Fruit fly (Drosophila melanogaster) whole organism, embryonic: Measurements from ENCODE around the gene ova.
A peak's percentile ranks its signal among the peaks of the same experiment; 100 is the strongest.

ENCODE experiments used
- Atf-2 ChIP-seq: fragments of 200-800 bp; sonication (Bioruptor generic); optimal IDR thresholded peaks from 2 replicates; lab custom pipeline; 2016; ENCODE audit warnings: missing biosample characterization, missing genetic modification characterization
- B-H1 ChIP-seq: fragments of 200-800 bp; sonication (Bioruptor generic); IDR thresholded peaks from 3 replicates; pipeline ENCODE4 v1.3.6; 2022; ENCODE audit warnings: missing biosample characterization, missing genetic modification characterization
- B-H2 ChIP-seq: fragments of 200-800 bp; sonication (Bioruptor generic); optimal IDR thresholded peaks from 2 replicates; lab custom pipeline; 2018; ENCODE audit warnings: missing biosample characterization, mild to moderate bottlenecking, missing genetic modification characterization
- CG10267 ChIP-seq: fragments of 200-800 bp; sonication (Bioruptor generic); optimal IDR thresholded peaks from 2 replicates; lab custom pipeline; 2018; ENCODE audit warnings: missing biosample characterization, mild to moderate bottlenecking, missing genetic modification characterization, moderate library complexity
- CG10366 ChIP-seq: fragments of 200-800 bp; sonication (Bioruptor generic); IDR thresholded peaks from 2 replicates; pipeline ENCODE4 v1.3.6; 2022; ENCODE audit warnings: missing biosample characterization, missing genetic modification characterization
- CG11247 ChIP-seq: fragments of 200-800 bp; sonication (Bioruptor generic); IDR thresholded peaks from 2 replicates; pipeline ENCODE4 v1.3.6; 2022; ENCODE audit warnings: missing biosample characterization, missing genetic modification characterization
- CG12769 ChIP-seq: fragments of 200-800 bp; sonication (Bioruptor generic); optimal IDR thresholded peaks from 2 replicates; lab custom pipeline; 2019; ENCODE audit warnings: missing biosample characterization, mild to moderate bottlenecking, missing genetic modification characterization, moderate library complexity
- CG13287 ChIP-seq: fragments of 200-800 bp; sonication (Bioruptor generic); IDR thresholded peaks from 2 replicates; pipeline ENCODE4 v1.3.6; 2022; ENCODE audit warnings: missing biosample characterization, missing genetic modification characterization; ENCODE audit not compliant: partially characterized antibody
- CG16779 ChIP-seq: fragments of 200-800 bp; sonication (Bioruptor generic); IDR thresholded peaks from 2 replicates; pipeline ENCODE4 v1.3.6; 2022; ENCODE audit warnings: missing biosample characterization, missing genetic modification characterization
- CG17359 ChIP-seq: fragments of 200-800 bp; sonication (Bioruptor generic); optimal IDR thresholded peaks from 3 replicates; lab custom pipeline; 2018; ENCODE audit warnings: missing biosample characterization, mild to moderate bottlenecking, missing genetic modification characterization, moderate library complexity
- CG18262 ChIP-seq: fragments of 200-800 bp; optimal IDR thresholded peaks from 3 replicates; lab custom pipeline; 2019; ENCODE audit warnings: missing biosample characterization, mild to moderate bottlenecking, missing genetic modification characterization, moderate library complexity
- CG2129 ChIP-seq: fragments of 200-800 bp; sonication (Bioruptor generic); IDR thresholded peaks from 2 replicates; pipeline ENCODE4 v1.3.6; 2022; ENCODE audit warnings: missing biosample characterization, missing genetic modification characterization; ENCODE audit not compliant: partially characterized antibody
- CG32767 ChIP-seq: fragments of 200-800 bp; sonication (Bioruptor generic); IDR thresholded peaks from 2 replicates; pipeline ENCODE4 v1.3.6; 2022; ENCODE audit warnings: missing biosample characterization, missing genetic modification characterization
- CG43689 ChIP-seq: fragments of 200-800 bp; sonication (Bioruptor generic); IDR thresholded peaks from 2 replicates; pipeline ENCODE4 v1.3.6; 2022; ENCODE audit warnings: missing biosample characterization, missing genetic modification characterization
- CG4617 ChIP-seq: fragments of 200-800 bp; sonication (Bioruptor generic); optimal IDR thresholded peaks from 3 replicates; lab custom pipeline; 2016; ENCODE audit warnings: missing biosample characterization, missing genetic modification characterization, borderline replicate concordance
- CG4730 ChIP-seq: fragments of 200-800 bp; sonication (Bioruptor generic); IDR thresholded peaks from 2 replicates; pipeline ENCODE4 v1.3.6; 2022; ENCODE audit warnings: missing biosample characterization, missing genetic modification characterization
- CG5180 ChIP-seq: fragments of 200-800 bp; sonication (Bioruptor generic); optimal IDR thresholded peaks from 3 replicates; lab custom pipeline; 2017; ENCODE audit warnings: missing biosample characterization, missing genetic modification characterization, mild to moderate bottlenecking, moderate library complexity, missing genetic modification reagents
- CG6272 ChIP-seq: fragments of 200-800 bp; sonication (Bioruptor generic); IDR thresholded peaks from 2 replicates; pipeline ENCODE4 v1.3.6; 2022; ENCODE audit warnings: missing biosample characterization, missing genetic modification characterization
- CG8089 ChIP-seq: fragments of 200-800 bp; sonication (Bioruptor generic); optimal IDR thresholded peaks from 3 replicates; lab custom pipeline; 2016; ENCODE audit warnings: missing biosample characterization, missing genetic modification characterization
- CG9932 ChIP-seq: fragments of 200-800 bp; sonication (Bioruptor generic); IDR thresholded peaks from 2 replicates; pipeline ENCODE4 v1.3.6; 2022; ENCODE audit warnings: missing biosample characterization, missing genetic modification characterization
- Dbx ChIP-seq: fragments of 200-800 bp; sonication (Bioruptor generic); IDR thresholded peaks from 3 replicates; pipeline ENCODE4 v1.3.6; 2022; ENCODE audit warnings: missing biosample characterization, missing genetic modification characterization
- Deaf1 ChIP-seq: fragments of 200-800 bp; optimal IDR thresholded peaks from 3 replicates; lab custom pipeline; 2019; ENCODE audit warnings: missing biosample characterization, mild to moderate bottlenecking, missing genetic modification characterization, moderate library complexity
- Dip3 ChIP-seq: fragments of 200-800 bp; sonication (Bioruptor generic); optimal IDR thresholded peaks from 3 replicates; lab custom pipeline; 2016; ENCODE audit warnings: missing biosample characterization, missing genetic modification characterization
- Doc3 ChIP-seq: fragments of 200-800 bp; sonication (Bioruptor generic); IDR thresholded peaks from 3 replicates; pipeline ENCODE4 v1.3.6; 2022; ENCODE audit warnings: missing biosample characterization, missing genetic modification characterization; ENCODE audit not compliant: partially characterized antibody
- Kr ChIP-seq: fragments of 200-800 bp; sonication (Bioruptor generic); optimal IDR thresholded peaks from 2 replicates; lab custom pipeline; 2017; ENCODE audit warnings: missing biosample characterization, mild to moderate bottlenecking, missing genetic modification characterization
- MTF-1 ChIP-seq: fragments of 200-800 bp; sonication (Bioruptor generic); optimal IDR thresholded peaks from 2 replicates; lab custom pipeline; 2018; ENCODE audit warnings: missing biosample characterization, mild to moderate bottlenecking, missing genetic modification characterization, borderline replicate concordance
- NC2β ChIP-seq: fragments of 200-800 bp; sonication (Bioruptor generic); optimal IDR thresholded peaks from 2 replicates; lab custom pipeline; 2016; ENCODE audit warnings: missing biosample characterization, missing genetic modification characterization
- Ravus ChIP-seq: fragments of 200-800 bp; sonication (Bioruptor generic); IDR thresholded peaks from 2 replicates; pipeline ENCODE4 v1.3.6; 2022; ENCODE audit warnings: missing biosample characterization, missing genetic modification characterization
- bab2 ChIP-seq: fragments of 200-800 bp; sonication (Bioruptor generic); optimal IDR thresholded peaks from 2 replicates; lab custom pipeline; 2016; ENCODE audit warnings: missing biosample characterization, missing genetic modification characterization
- bowl ChIP-seq: fragments of 200-800 bp; sonication (Bioruptor generic); IDR thresholded peaks from 2 replicates; pipeline ENCODE4 v1.3.6; 2022; ENCODE audit warnings: missing biosample characterization, missing genetic modification characterization
- bsh ChIP-seq, 2 experiments: fragments of 200-800 bp; sonication (Bioruptor generic); optimal IDR thresholded peaks; 2 replicates each; lab custom pipeline; 2017 to 2018; ENCODE audit warnings: mild to moderate bottlenecking in 2 of 2, missing biosample characterization in 2 of 2, missing genetic modification characterization in 2 of 2, moderate library complexity in 1 of 2
- cad ChIP-seq: fragments of >200 bp; optimal IDR thresholded peaks from 2 replicates; lab custom pipeline; 2017; ENCODE audit warnings: missing biosample characterization, missing genetic modification characterization
- chinmo ChIP-seq: fragments of 200-800 bp; sonication (Bioruptor generic); IDR thresholded peaks from 4 replicates; pipeline ENCODE4 v1.3.6; 2022; ENCODE audit warnings: missing biosample characterization, missing genetic modification characterization; ENCODE audit not compliant: partially characterized antibody
- chn ChIP-seq: fragments of 200-800 bp; sonication (Bioruptor generic); optimal IDR thresholded peaks from 2 replicates; lab custom pipeline; 2016; ENCODE audit warnings: missing biosample characterization, missing genetic modification characterization
- esg ChIP-seq: fragments of 200-800 bp; sonication (Bioruptor generic); conservative IDR thresholded peaks from 2 replicates; pipeline ENCODE4 v1.3.6; 2022; ENCODE audit warnings: missing biosample characterization, missing genetic modification characterization
- fd64A ChIP-seq: fragments of 200-800 bp; sonication (Bioruptor generic); optimal IDR thresholded peaks from 3 replicates; lab custom pipeline; 2018; ENCODE audit warnings: missing biosample characterization, mild to moderate bottlenecking, missing genetic modification characterization
- grau ChIP-seq: fragments of 200-800 bp; optimal IDR thresholded peaks from 3 replicates; lab custom pipeline; 2019; ENCODE audit warnings: missing biosample characterization, mild to moderate bottlenecking, missing genetic modification characterization, moderate library complexity
- gsb ChIP-seq: fragments of 200-800 bp; sonication (Bioruptor generic); IDR thresholded peaks from 2 replicates; pipeline ENCODE4 v1.3.6; 2022; ENCODE audit warnings: missing biosample characterization, missing genetic modification characterization
- hb ChIP-seq: fragments of 200-800 bp; sonication (Bioruptor generic); IDR thresholded peaks from 3 replicates; pipeline ENCODE4 v1.3.6; 2022; ENCODE audit warnings: missing biosample characterization, missing genetic modification characterization; ENCODE audit not compliant: partially characterized antibody
- her ChIP-seq: fragments of 200-800 bp; sonication (Bioruptor generic); optimal IDR thresholded peaks from 2 replicates; lab custom pipeline; 2016; ENCODE audit warnings: missing biosample characterization, missing genetic modification characterization
- jing ChIP-seq: fragments of 200-800 bp; sonication (Bioruptor generic); optimal IDR thresholded peaks from 2 replicates; lab custom pipeline; 2018; ENCODE audit warnings: missing biosample characterization, mild to moderate bottlenecking, missing genetic modification characterization
- klu ChIP-seq: fragments of 200-800 bp; sonication (Bioruptor generic); IDR thresholded peaks from 2 replicates; pipeline ENCODE4 v1.3.6; 2022; ENCODE audit warnings: missing biosample characterization, missing genetic modification characterization
- lov ChIP-seq, 2 experiments: fragments of 200-800 bp in 1 of 2; fragments of >200 bp in 1 of 2; sonication (Bioruptor generic) in 1 of 2; IDR thresholded peaks in 1 of 2; optimal IDR thresholded peaks in 1 of 2; 2 replicates in 1 of 2; 3 replicates in 1 of 2; pipeline versions ENCODE4 v1.3.6 to Lab custom; 2017 to 2022; ENCODE audit warnings: missing biosample characterization in 1 of 2, missing genetic modification characterization in 1 of 2
- mld ChIP-seq: fragments of 200-800 bp; sonication (Bioruptor generic); IDR thresholded peaks from 3 replicates; pipeline ENCODE4 v1.3.6; 2022; ENCODE audit warnings: missing biosample characterization, missing genetic modification characterization; ENCODE audit not compliant: partially characterized antibody
- nau ChIP-seq: fragments of 200-800 bp; sonication (Bioruptor generic); optimal IDR thresholded peaks from 3 replicates; lab custom pipeline; 2017; ENCODE audit warnings: missing biosample characterization, mild to moderate bottlenecking, missing genetic modification characterization, missing genetic modification reagents
- nerfin-1 ChIP-seq: fragments of 200-800 bp; sonication (Bioruptor generic); optimal IDR thresholded peaks from 3 replicates; lab custom pipeline; 2019; ENCODE audit warnings: missing biosample characterization, mild to moderate bottlenecking, missing genetic modification characterization, moderate library complexity
- shn ChIP-seq: fragments of 200-800 bp; sonication (Bioruptor generic); optimal IDR thresholded peaks from 3 replicates; lab custom pipeline; 2016; ENCODE audit warnings: missing biosample characterization, missing genetic modification characterization
- tgo ChIP-seq: fragments of 200-800 bp; sonication (Bioruptor generic); IDR thresholded peaks from 3 replicates; pipeline ENCODE4 v1.3.6; 2022; ENCODE audit warnings: missing biosample characterization, missing genetic modification characterization
- tio ChIP-seq: fragments of 200-800 bp; sonication (Bioruptor generic); optimal IDR thresholded peaks from 2 replicates; lab custom pipeline; 2017; ENCODE audit warnings: missing biosample characterization, missing genetic modification characterization, inconsistent platforms
- yki ChIP-seq: fragments of >200 bp; optimal IDR thresholded peaks from 3 replicates; lab custom pipeline; 2018

Gene ova

dm6 chr2L:10226724-10227407 is 4.6 kb downstream of the ova start, which contains the start of gene CG5708 (continued):
- TF ChIP-seq CG13287 (peak; percentile 45; the same call in 1 of the 2 replicates), CG10366 (GFP tag; lab: Robert Waterston, UW) (peak; percentile 58; the same call in 1 of the 2 replicates), nerfin-1 (no peak), MTF-1 (GFP tag; lab: Kevin White, UChicago) (no peak), CG16779 (GFP tag; lab: Robert Waterston, UW) (no peak), CG18262 (tag; lab: Kevin White, UChicago) (peak; percentile 37), esg (GFP tag; lab: Robert Waterston, UW) (no peak), CG12769 (tag; lab: Kevin White, UChicago) (no peak), CG10267 (tag; lab: Kevin White, UChicago) (peak; percentile 25), grau (tag; lab: Kevin White, UChicago) (peak; percentile 24), CG32767 (no peak), Atf-2 (no peak), lov (optimal IDR thresholded peaks at IDR 0.05; lab: Kevin White, UChicago) (no peak), lov (GFP tag; IDR thresholded peaks at IDR 0.05; lab: Robert Waterston, UW) (no peak), Deaf1 (tag; lab: Kevin White, UChicago) (no peak), nau (GFP tag; lab: Kevin White, UChicago) (no peak), Dbx (GFP tag; lab: Robert Waterston, UW) (no peak), cad (GFP tag; lab: Kevin White, UChicago) (no peak), NC2β (GFP tag; lab: Kevin White, UChicago) (no peak), CG8089 (GFP tag; lab: Kevin White, UChicago) (no peak), Doc3 (GFP tag; lab: Robert Waterston, UW) (no peak), CG4617 (GFP tag; lab: Kevin White, UChicago) (peak; percentile 73), chn (GFP tag; lab: Kevin White, UChicago) (no peak), tgo (no peak), jing (GFP tag; lab: Kevin White, UChicago) (no peak), CG11247 (no peak), Kr (no peak), chinmo (no peak), fd64A (GFP tag; lab: Kevin White, UChicago) (no peak), B-H1 (GFP tag; lab: Robert Waterston, UW) (no peak), her (no peak), Ravus (GFP tag; lab: Robert Waterston, UW) (no peak), CG4730 (GFP tag; lab: Robert Waterston, UW) (no peak), bab2 (GFP tag; lab: Kevin White, UChicago) (no peak), hb (GFP tag; lab: Robert Waterston, UW) (no peak), bsh (GFP tag; optimal IDR thresholded peaks at IDR 0.05; lab: Kevin White, UChicago) (no peak), Dip3 (GFP tag; lab: Kevin White, UChicago) (no peak), mld (no peak), gsb (no peak), CG5180 (GFP tag; lab: Kevin White, UChicago) (no peak), tio (GFP tag; lab: Kevin White, UChicago) (no peak), CG9932 (GFP tag; lab: Robert Waterston, UW) (no peak), bowl (GFP tag; lab: Robert Waterston, UW) (no peak), yki (lab: Kevin White, UChicago) (no peak), shn (GFP tag; lab: Kevin White, UChicago) (no peak), klu (GFP tag; lab: Robert Waterston, UW) (no peak), CG6272 (GFP tag; lab: Robert Waterston, UW) (no peak), CG2129 (GFP tag; lab: Robert Waterston, UW) (no peak), CG17359 (tag; lab: Kevin White, UChicago) (no peak), B-H2 (GFP tag; lab: Kevin White, UChicago) (peak; percentile 35), CG43689 (GFP tag; lab: Robert Waterston, UW) (no peak)
